Fruit fly (Drosophila melanogaster): ENCODE data around the gene Ccp84Ad.

The Ccp84Ad gene

dm6 chr3R:6690139-6690538, 2.4 kb upstream of the Ccp84Ad start, which contains the start of gene Ccp84Af:
Ccp84Af (minus strand) TSS chr3R:6690239.
- TF ChIP-seq tai (GFP tag; optimal IDR thresholded peaks at IDR 0.05) (no peak), dmrt93B (GFP tag; optimal IDR thresholded peaks at IDR 0.05) (no peak), Dif (GFP tag; optimal IDR thresholded peaks at IDR 0.05; ENCODE audit: partially characterized antibody) (no peak), N (GFP tag; optimal IDR thresholded peaks at IDR 0.05) (no peak), brk (GFP tag; optimal IDR thresholded peaks at IDR 0.05) (no peak), Jra (GFP tag; optimal IDR thresholded peaks at IDR 0.05) (no peak), OdsH (GFP tag; optimal IDR thresholded peaks at IDR 0.05) (no peak), Sp1 (GFP tag; optimal IDR thresholded peaks at IDR 0.05) (no peak)

- TF ChIP-seq Sp1 (GFP tag; optimal IDR thresholded peaks at IDR 0.05) = no peak
- no peak for TF ChIP-seq usp (GFP tag; optimal IDR thresholded peaks at IDR 0.05)
- no peak for TF ChIP-seq Dif (GFP tag; optimal IDR thresholded peaks at IDR 0.05; ENCODE audit: partially characterized antibody)
- no peak for TF ChIP-seq br (GFP tag; optimal IDR thresholded peaks at IDR 0.05)
Measured at dm6 chr3R:6691658-6692057, 874 bp upstream of the Ccp84Ad start, which contains the start of gene Ccp84Ae. Ccp84Ae (minus strand) TSS chr3R:6691758.

dm6 chr3R:6696221-6696749, 3.8 kb downstream of the Ccp84Ad start, which contains the start of gene Ccp84Ac:
Ccp84Ac (minus strand) TSS chr3R:6696271.
- no peak for TF ChIP-seq rgr (GFP tag; optimal IDR thresholded peaks at IDR 0.05)
- no peak for TF ChIP-seq lola (GFP tag; optimal IDR thresholded peaks at IDR 0.05)
- TF ChIP-seq CG32264 (GFP tag; optimal IDR thresholded peaks at IDR 0.05) = no peak

- TF ChIP-seq br (GFP tag; optimal IDR thresholded peaks at IDR 0.05) (no peak), HLH106 (tag; optimal IDR thresholded peaks at IDR 0.05) (no peak), dsf (GFP tag; optimal IDR thresholded peaks at IDR 0.05; ENCODE audit: borderline replicate concordance) (no peak)
Measured at dm6 chr3R:6702777-6703176, 10.2 kb downstream of the Ccp84Ad start, which contains the start of gene Ccp84Ab. Ccp84Ab (minus strand) TSS chr3R:6702877.

- TF ChIP-seq ey (GFP tag; optimal IDR thresholded peaks at IDR 0.05) = no peak
Measured at dm6 chr3R:6703784-6704183, 11.3 kb downstream of the Ccp84Ad start, which contains the start of gene Ccp84Aa. Ccp84Aa (plus strand) TSS chr3R:6704084.

- no peak for TF ChIP-seq Myc (optimal IDR thresholded peaks at IDR 0.05)
- TF ChIP-seq ey (GFP tag; optimal IDR thresholded peaks at IDR 0.05) = no peak
- no peak for TF ChIP-seq Hr78 (GFP tag; optimal IDR thresholded peaks at IDR 0.05)
- no peak for TF ChIP-seq CrebA (GFP tag; optimal IDR thresholded peaks at IDR 0.05; ENCODE audit: borderline replicate concordance)
- TF ChIP-seq HLH106 (tag; optimal IDR thresholded peaks at IDR 0.05) = no peak
- TF ChIP-seq Dfd (GFP tag; optimal IDR thresholded peaks at IDR 0.05) = no peak
- no peak for TF ChIP-seq Dif (GFP tag; optimal IDR thresholded peaks at IDR 0.05; ENCODE audit: partially characterized antibody)
- no peak for TF ChIP-seq brk (GFP tag; optimal IDR thresholded peaks at IDR 0.05)
- no peak for TF ChIP-seq dl (GFP tag; optimal IDR thresholded peaks at IDR 0.05; ENCODE audit: insufficient read depth in 1 of 2, partially characterized antibody in 2 of 2)
Measured at dm6 chr3R:6706327-6706726, 13.8 kb downstream of the Ccp84Ad start.

dm6 chr3R:6708858-6709257, 16.3 kb downstream of the Ccp84Ad start:
- no peak for TF ChIP-seq ey (GFP tag; optimal IDR thresholded peaks at IDR 0.05)
- TF ChIP-seq Dif (GFP tag; optimal IDR thresholded peaks at IDR 0.05; ENCODE audit: partially characterized antibody) = peak; percentile 57
- TF ChIP-seq fru (GFP tag; optimal IDR thresholded peaks at IDR 0.05) = no peak
- TF ChIP-seq OdsH (GFP tag; optimal IDR thresholded peaks at IDR 0.05) = no peak
- TF ChIP-seq dl (GFP tag; optimal IDR thresholded peaks at IDR 0.05; ENCODE audit: insufficient read depth in 1 of 2, partially characterized antibody in 2 of 2) = peak in 1 of 2 experiments; percentile 3
- TF ChIP-seq CG9705 (GFP tag; optimal IDR thresholded peaks at IDR 0.05) = no peak

dm6 chr3R:6723537-6724171, 31.1 kb downstream of the Ccp84Ad start:
- TF ChIP-seq Hr78 (GFP tag; optimal IDR thresholded peaks at IDR 0.05) (no peak), Dif (GFP tag; optimal IDR thresholded peaks at IDR 0.05; ENCODE audit: partially characterized antibody) (no peak), psq (GFP tag; optimal IDR thresholded peaks at IDR 0.05) (no peak), tai (GFP tag; optimal IDR thresholded peaks at IDR 0.05) (no peak), Dfd (GFP tag; optimal IDR thresholded peaks at IDR 0.05) (no peak), h (GFP tag; optimal IDR thresholded peaks at IDR 0.05) (no peak), CG32264 (GFP tag; optimal IDR thresholded peaks at IDR 0.05) (no peak), HLH106 (tag; optimal IDR thresholded peaks at IDR 0.05) (no peak)
